Worm (Caenorhabditis elegans): ENCODE data around the gene C07G1.6.

C07G1.6 gene

DNA sequence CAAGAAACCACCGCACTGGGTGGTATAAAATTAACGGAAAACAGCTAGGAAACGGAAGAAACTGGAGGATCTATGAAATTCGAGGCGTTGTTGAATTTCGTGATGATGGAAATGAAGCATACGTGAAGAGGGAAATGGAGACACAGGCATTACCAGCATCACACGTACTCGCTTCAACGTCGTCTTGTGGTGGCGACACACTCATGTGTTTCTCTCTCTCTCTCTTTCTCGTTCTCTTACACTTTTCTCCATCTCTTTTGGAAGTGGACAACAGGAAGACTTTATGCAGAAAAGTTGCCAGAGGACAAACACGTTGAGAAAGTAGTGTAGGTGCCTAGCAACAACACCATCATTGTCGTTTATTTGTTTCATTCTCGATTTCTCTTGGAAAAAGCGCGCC lies 22.2 kb upstream of the C07G1.6 start (continued):
- TF ChIP-seq B0035.1 (tag; optimal IDR thresholded peaks at IDR 0.05) = no peak
- no peak for TF ChIP-seq ceh-40 (GFP tag; IDR thresholded peaks at IDR 0.05)
- TF ChIP-seq ztf-22 (GFP tag; optimal IDR thresholded peaks at IDR 0.05) = no peak

DNA sequence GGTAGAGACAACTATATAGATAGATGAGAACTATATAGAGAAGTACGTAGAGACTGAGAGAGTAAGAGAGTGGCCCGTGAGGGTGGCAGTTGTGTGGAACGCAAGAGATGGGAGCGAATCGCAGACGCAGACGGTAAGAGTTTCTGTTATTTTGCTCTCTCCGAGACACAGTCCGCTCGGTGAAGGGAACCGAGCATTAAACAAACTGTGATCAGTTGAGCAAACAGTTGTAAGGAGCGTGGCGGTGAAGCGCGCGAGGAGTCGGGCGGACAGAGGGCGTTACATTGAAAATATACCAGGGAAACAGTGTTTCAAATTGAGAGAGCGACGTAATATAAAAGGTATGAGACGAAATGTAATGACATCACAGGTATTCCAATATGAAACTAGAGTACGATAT lies 19.3 kb upstream of the C07G1.6 start:
- TF ChIP-seq sdz-38 (tag; optimal IDR thresholded peaks at IDR 0.05) = no peak
- peak; percentile 96 for TF ChIP-seq nhr-80 (tag; optimal IDR thresholded peaks at IDR 0.05)
- TF ChIP-seq ztf-22 (GFP tag; optimal IDR thresholded peaks at IDR 0.05) = peak; percentile 30
- TF ChIP-seq snpc-4 (GFP tag; optimal IDR thresholded peaks at IDR 0.05) = no peak
- TF ChIP-seq snpc-4 (tag; optimal IDR thresholded peaks at IDR 0.05) = peak in 2 of 4 experiments; percentile 53
- peak; percentile 59; the same call in 1 of the 2 replicates for TF ChIP-seq nfyb-1 (GFP tag; IDR thresholded peaks at IDR 0.05)
- TF ChIP-seq tlf-1 (GFP tag; optimal IDR thresholded peaks at IDR 0.05) = peak; percentile 3
- TF ChIP-seq repo-1 (tag; optimal IDR thresholded peaks at IDR 0.05) = peak; percentile 33
- TF ChIP-seq aptf-2 (GFP tag; conservative IDR thresholded peaks at IDR 0.05) = no peak
- TF ChIP-seq nhr-120 (GFP tag; IDR thresholded peaks at IDR 0.05) = no peak
- peak; percentile 83 for TF ChIP-seq atf-7 (tag; optimal IDR thresholded peaks at IDR 0.05)
- no peak for TF ChIP-seq B0035.1 (tag; optimal IDR thresholded peaks at IDR 0.05)
- TF ChIP-seq zfh-2 (GFP tag; conservative IDR thresholded peaks at IDR 0.05) = peak; percentile 82
- TF ChIP-seq B0336.3 (GFP tag; IDR thresholded peaks at IDR 0.05) = peak; percentile 66
- TF ChIP-seq F10E7.11 (tag; optimal IDR thresholded peaks at IDR 0.05) = no peak
- TF ChIP-seq cebp-1 (GFP tag; IDR thresholded peaks at IDR 0.05) = no peak
- TF ChIP-seq cebp-1 (tag; optimal IDR thresholded peaks at IDR 0.05) = peak; percentile 61
- peak in 1 of 2 experiments; percentile 14 for TF ChIP-seq let-607 (tag; optimal IDR thresholded peaks at IDR 0.05)
- peak; percentile 63 for TF ChIP-seq hmg-1.2 (GFP tag; IDR thresholded peaks at IDR 0.05)
- TF ChIP-seq ceh-58 (GFP tag; IDR thresholded peaks at IDR 0.05) = no peak
- peak; percentile 15 for TF ChIP-seq madf-10 (tag; optimal IDR thresholded peaks at IDR 0.05)
- peak; percentile 45 for TF ChIP-seq attf-5 (GFP tag; optimal IDR thresholded peaks at IDR 0.05)
- peak; percentile 50 for TF ChIP-seq ets-4 (GFP tag; optimal IDR thresholded peaks at IDR 0.05)
- TF ChIP-seq madf-6 (GFP tag; IDR thresholded peaks at IDR 0.05) = no peak
- TF ChIP-seq mes-4 (tag; optimal IDR thresholded peaks at IDR 0.05) = no peak
- peak; percentile 45 for TF ChIP-seq mcd-1 (GFP tag; IDR thresholded peaks at IDR 0.05)
- peak; percentile 40 for TF ChIP-seq lin-40 (tag; optimal IDR thresholded peaks at IDR 0.05)
- TF ChIP-seq lin-54 (GFP tag; optimal IDR thresholded peaks at IDR 0.05) = peak; percentile 17
- peak; percentile 60 for TF ChIP-seq dox-1 (GFP tag; IDR thresholded peaks at IDR 0.05)
- TF ChIP-seq nhr-90 (tag; optimal IDR thresholded peaks at IDR 0.05) = peak; percentile 39
- peak; percentile 1 for TF ChIP-seq ztf-18 (tag; optimal IDR thresholded peaks at IDR 0.05)
- TF ChIP-seq F37B4.10 (GFP tag; IDR thresholded peaks at IDR 0.05) = 0 out of 2 replicates have a peak, but pooled peaks have one; percentile 43
- no peak for TF ChIP-seq nfya-2 (GFP tag; IDR thresholded peaks at IDR 0.05)
- no peak for TF ChIP-seq K12H6.12 (tag; optimal IDR thresholded peaks at IDR 0.05)
- TF ChIP-seq ceh-91 (GFP tag; IDR thresholded peaks at IDR 0.05) = no peak
- TF ChIP-seq F52B5.7 (tag; optimal IDR thresholded peaks at IDR 0.05) = no peak
- TF ChIP-seq tbp1 (GFP tag; optimal IDR thresholded peaks at IDR 0.05) = peak; percentile 9

DNA sequence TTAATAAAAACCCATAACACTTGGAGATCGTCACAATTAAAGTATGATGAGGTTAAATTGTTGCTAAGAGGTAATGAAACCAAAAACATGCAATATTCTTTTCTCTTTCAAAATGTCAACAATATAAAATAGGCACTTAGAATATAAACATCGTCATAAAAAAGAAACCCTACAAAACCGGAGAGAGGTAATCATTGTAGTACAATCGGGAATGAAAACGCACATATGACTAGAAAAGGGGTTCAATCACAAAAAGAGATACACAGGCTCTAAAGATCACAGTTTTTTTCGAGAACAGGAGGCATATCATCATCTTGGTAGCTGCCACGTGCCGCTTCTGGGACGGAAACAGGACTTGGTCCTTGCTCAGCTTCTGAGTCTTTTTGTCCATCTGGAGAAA lies 16.3 kb upstream of the C07G1.6 start:
- TF ChIP-seq ccch-3 (GFP tag; optimal IDR thresholded peaks at IDR 0.05) = no peak
- peak; percentile 10 for TF ChIP-seq attf-5 (GFP tag; optimal IDR thresholded peaks at IDR 0.05)
- TF ChIP-seq hmg-1.2 (GFP tag; IDR thresholded peaks at IDR 0.05) = 0 out of 2 replicates have a peak, but pooled peaks have one; percentile 3
- peak; percentile 59; the same call in 1 of the 2 replicates for TF ChIP-seq B0336.3 (GFP tag; IDR thresholded peaks at IDR 0.05)
- no peak for TF ChIP-seq T07F8.4 (tag; optimal IDR thresholded peaks at IDR 0.05)
- TF ChIP-seq nhr-90 (tag; optimal IDR thresholded peaks at IDR 0.05) = no peak
- TF ChIP-seq F57A8.1 (GFP tag; optimal IDR thresholded peaks at IDR 0.05) = no peak
- TF ChIP-seq mel-28 (tag; optimal IDR thresholded peaks at IDR 0.05; ENCODE audit: borderline replicate concordance) = peak; percentile 44
- TF ChIP-seq atf-7 (tag; optimal IDR thresholded peaks at IDR 0.05) = peak; percentile 2
